Fruit fly (Drosophila melanogaster) whole organism, embryonic: ENCODE results near the gene Prp18.
A peak's percentile ranks its signal among the peaks of the same experiment; 100 is the strongest.

Source experiments
- Awh ChIP-seq: fragments of 200-800 bp; sonication (Bioruptor generic); IDR thresholded peaks from 2 replicates; pipeline ENCODE4, ENCODE4 v1.3.6; 2022; ENCODE audit warnings: missing biosample characterization, missing genetic modification characterization
- BEAF-32 ChIP-seq: fragments of 200-800 bp; sonication (Bioruptor generic); optimal IDR thresholded peaks from 3 replicates; lab custom pipeline; 2017; ENCODE audit warnings: missing biosample characterization, missing genetic modification characterization, mild to moderate bottlenecking, moderate library complexity, missing genetic modification reagents
- CG1024 ChIP-seq: fragments of 200-800 bp; sonication (Bioruptor generic); IDR thresholded peaks from 2 replicates; pipeline ENCODE4 v1.3.6; 2022; ENCODE audit warnings: missing biosample characterization, missing genetic modification characterization
- CG11398 ChIP-seq: fragments of 200-800 bp; sonication (Bioruptor generic); optimal IDR thresholded peaks from 2 replicates; lab custom pipeline; 2016; ENCODE audit warnings: missing biosample characterization, missing genetic modification characterization
- CG11696 ChIP-seq: fragments of 200-800 bp; sonication (Bioruptor generic); IDR thresholded peaks from 2 replicates; pipeline ENCODE4 v1.3.6; 2022; ENCODE audit warnings: missing biosample characterization, missing genetic modification characterization
- CG11723 ChIP-seq: fragments of 200-800 bp; sonication (Bioruptor generic); optimal IDR thresholded peaks from 2 replicates; lab custom pipeline; 2017; ENCODE audit warnings: missing biosample characterization, mild to moderate bottlenecking, missing genetic modification characterization
- CG14667 ChIP-seq: fragments of 200-800 bp; sonication (Bioruptor generic); IDR thresholded peaks from 2 replicates; pipeline ENCODE4 v1.3.6; 2022; ENCODE audit warnings: missing biosample characterization, missing genetic modification characterization
- CG16813 ChIP-seq: fragments of 200-800 bp; sonication (Bioruptor generic); IDR thresholded peaks from 3 replicates; pipeline ENCODE4 v1.3.6; 2022; ENCODE audit warnings: missing biosample characterization, missing genetic modification characterization; ENCODE audit not compliant: partially characterized antibody
- CG17802 ChIP-seq: fragments of 200-800 bp; sonication (Bioruptor generic); optimal IDR thresholded peaks from 2 replicates; lab custom pipeline; 2018; ENCODE audit warnings: missing biosample characterization, mild to moderate bottlenecking, missing genetic modification characterization, moderate library complexity
- CG30020 ChIP-seq: fragments of 200-800 bp; optimal IDR thresholded peaks from 2 replicates; lab custom pipeline; 2019; ENCODE audit warnings: missing biosample characterization, mild to moderate bottlenecking, missing genetic modification characterization, moderate library complexity
- CG30403 ChIP-seq: fragments of 200-800 bp; sonication (Bioruptor generic); optimal IDR thresholded peaks from 3 replicates; lab custom pipeline; 2016; ENCODE audit warnings: missing biosample characterization, missing genetic modification characterization
- CG5180 ChIP-seq: fragments of 200-800 bp; sonication (Bioruptor generic); optimal IDR thresholded peaks from 3 replicates; lab custom pipeline; 2017; ENCODE audit warnings: missing biosample characterization, missing genetic modification characterization, mild to moderate bottlenecking, moderate library complexity, missing genetic modification reagents
- CG6813 ChIP-seq: fragments of 200-800 bp; sonication (Bioruptor generic); optimal IDR thresholded peaks from 2 replicates; lab custom pipeline; 2017; ENCODE audit warnings: missing biosample characterization, missing genetic modification characterization, mild to moderate bottlenecking, moderate library complexity, missing genetic modification reagents
- CG7556 ChIP-seq: fragments of 200-800 bp; sonication (Bioruptor generic); optimal IDR thresholded peaks from 2 replicates; lab custom pipeline; 2017; ENCODE audit warnings: missing biosample characterization, mild to moderate bottlenecking, missing genetic modification characterization
- CG7839 ChIP-seq: fragments of 200-800 bp; sonication (Bioruptor generic); optimal IDR thresholded peaks from 3 replicates; lab custom pipeline; 2018; ENCODE audit warnings: missing biosample characterization, mild to moderate bottlenecking, missing genetic modification characterization, moderate library complexity
- CkIIα-i1 ChIP-seq: fragments of 200-800 bp; sonication (Bioruptor generic); IDR thresholded peaks from 2 replicates; pipeline ENCODE4 v1.3.6; 2022; ENCODE audit warnings: missing biosample characterization, missing genetic modification characterization
- D19A ChIP-seq: fragments of 200-800 bp; optimal IDR thresholded peaks from 3 replicates; lab custom pipeline; 2019; ENCODE audit warnings: missing biosample characterization, mild to moderate bottlenecking, missing genetic modification characterization, moderate library complexity
- Dbx ChIP-seq: fragments of 200-800 bp; sonication (Bioruptor generic); IDR thresholded peaks from 3 replicates; pipeline ENCODE4 v1.3.6; 2022; ENCODE audit warnings: missing biosample characterization, missing genetic modification characterization
- Deaf1 ChIP-seq: fragments of 200-800 bp; optimal IDR thresholded peaks from 3 replicates; lab custom pipeline; 2019; ENCODE audit warnings: missing biosample characterization, mild to moderate bottlenecking, missing genetic modification characterization, moderate library complexity
- Hr51 ChIP-seq, 2 experiments: fragments of 200-800 bp; sonication (Bioruptor generic); optimal IDR thresholded peaks; 2 replicates in 1 of 2; 3 replicates in 1 of 2; lab custom pipeline; 2016 to 2018; ENCODE audit warnings: missing biosample characterization in 2 of 2, missing genetic modification characterization in 2 of 2, mild to moderate bottlenecking in 1 of 2, moderate library complexity in 1 of 2
- Hsf ChIP-seq: fragments of 200-800 bp; sonication (Bioruptor generic); optimal IDR thresholded peaks from 3 replicates; lab custom pipeline; 2016; ENCODE audit warnings: missing biosample characterization, missing genetic modification characterization
- MTF-1 ChIP-seq: fragments of 200-800 bp; sonication (Bioruptor generic); optimal IDR thresholded peaks from 2 replicates; lab custom pipeline; 2018; ENCODE audit warnings: missing biosample characterization, mild to moderate bottlenecking, missing genetic modification characterization, borderline replicate concordance
- Meics ChIP-seq: fragments of 200-800 bp; sonication (Bioruptor generic); optimal IDR thresholded peaks from 2 replicates; lab custom pipeline; 2017; ENCODE audit warnings: missing biosample characterization, mild to moderate bottlenecking, missing genetic modification characterization
- Nf-YC ChIP-seq: fragments of 200-800 bp; optimal IDR thresholded peaks from 3 replicates; lab custom pipeline; 2019; ENCODE audit warnings: missing biosample characterization, mild to moderate bottlenecking, missing genetic modification characterization, moderate library complexity
- NfI ChIP-seq: fragments of 200-800 bp; sonication (Bioruptor generic); optimal IDR thresholded peaks from 3 replicates; lab custom pipeline; 2018; ENCODE audit warnings: missing biosample characterization, mild to moderate bottlenecking, missing genetic modification characterization, moderate library complexity
- Oli ChIP-seq: fragments of 200-800 bp; sonication (Bioruptor generic); optimal IDR thresholded peaks from 2 replicates; lab custom pipeline; 2018; ENCODE audit warnings: missing biosample characterization, mild to moderate bottlenecking, missing genetic modification characterization, moderate library complexity
- Poxn ChIP-seq: fragments of 200-800 bp; sonication (Bioruptor generic); IDR thresholded peaks from 2 replicates; pipeline ENCODE4 v1.3.6; 2022; ENCODE audit warnings: missing biosample characterization, missing genetic modification characterization
- Sry-δ ChIP-seq: fragments of 200-800 bp; sonication (Bioruptor generic); optimal IDR thresholded peaks from 2 replicates; lab custom pipeline; 2016; ENCODE audit warnings: missing biosample characterization, missing genetic modification characterization
- Taf1 ChIP-seq: fragments of 200-800 bp; sonication (Bioruptor generic); IDR thresholded peaks from 2 replicates; pipeline ENCODE4 v1.3.6; 2022; ENCODE audit warnings: missing biosample characterization, missing genetic modification characterization
- caup ChIP-seq: fragments of 200-800 bp; sonication (Bioruptor generic); optimal IDR thresholded peaks from 3 replicates; lab custom pipeline; 2017; ENCODE audit warnings: missing biosample characterization, mild to moderate bottlenecking, missing genetic modification characterization, moderate library complexity; ENCODE audit not compliant: severe bottlenecking
- chn ChIP-seq: fragments of 200-800 bp; sonication (Bioruptor generic); optimal IDR thresholded peaks from 2 replicates; lab custom pipeline; 2016; ENCODE audit warnings: missing biosample characterization, missing genetic modification characterization
- danr ChIP-seq: fragments of 200-800 bp; sonication (Bioruptor generic); IDR thresholded peaks from 2 replicates; pipeline ENCODE4 v1.3.6; 2022; ENCODE audit warnings: missing biosample characterization, missing genetic modification characterization
- dpn ChIP-seq, 2 experiments: fragments of 200-800 bp; sonication (Bioruptor generic); optimal IDR thresholded peaks; 3 replicates each; lab custom pipeline; 2016; ENCODE audit warnings: missing biosample characterization in 2 of 2, missing genetic modification characterization in 2 of 2
- dysf ChIP-seq: fragments of 200-800 bp; sonication (Bioruptor generic); IDR thresholded peaks from 3 replicates; pipeline ENCODE4 v1.3.6; 2022; ENCODE audit warnings: missing biosample characterization, missing genetic modification characterization
- fd3F ChIP-seq: fragments of 200-800 bp; sonication (Bioruptor generic); optimal IDR thresholded peaks from 2 replicates; lab custom pipeline; 2018; ENCODE audit warnings: missing biosample characterization, mild to moderate bottlenecking, missing genetic modification characterization, moderate library complexity
- fd64A ChIP-seq: fragments of 200-800 bp; sonication (Bioruptor generic); optimal IDR thresholded peaks from 3 replicates; lab custom pipeline; 2018; ENCODE audit warnings: missing biosample characterization, mild to moderate bottlenecking, missing genetic modification characterization
- fd96Cb ChIP-seq: fragments of 200-800 bp; sonication (Bioruptor generic); optimal IDR thresholded peaks from 2 replicates; lab custom pipeline; 2018; ENCODE audit warnings: missing biosample characterization, mild to moderate bottlenecking, missing genetic modification characterization, moderate library complexity
- ftz-f1 ChIP-seq: fragments of 200-800 bp; sonication (Bioruptor generic); optimal IDR thresholded peaks from 2 replicates; lab custom pipeline; 2016; ENCODE audit warnings: missing biosample characterization, missing genetic modification characterization
- grn ChIP-seq: fragments of 200-800 bp; sonication (Bioruptor generic); optimal IDR thresholded peaks from 3 replicates; lab custom pipeline; 2017; ENCODE audit warnings: missing biosample characterization, missing genetic modification characterization
- gro ChIP-seq: fragments of 200-800 bp; sonication (Bioruptor generic); optimal IDR thresholded peaks from 2 replicates; lab custom pipeline; 2016; ENCODE audit warnings: missing biosample characterization, missing genetic modification characterization
- insv ChIP-seq, 2 experiments: fragments of 200-800 bp; sonication (Bioruptor generic); optimal IDR thresholded peaks; 3 replicates each; lab custom pipeline; 2016 to 2018; ENCODE audit warnings: missing biosample characterization in 2 of 2, missing genetic modification characterization in 2 of 2
- ken ChIP-seq: fragments of 200-800 bp; sonication (Bioruptor generic); IDR thresholded peaks from 3 replicates; pipeline ENCODE4 v1.3.6; 2022; ENCODE audit warnings: missing biosample characterization, missing genetic modification characterization
- peb ChIP-seq: fragments of 200-800 bp; sonication (Bioruptor generic); IDR thresholded peaks from 2 replicates; pipeline ENCODE4 v1.3.6; 2022; ENCODE audit warnings: missing biosample characterization, missing genetic modification characterization
- pnt ChIP-seq: fragments of 200-800 bp; sonication (Bioruptor generic); optimal IDR thresholded peaks from 3 replicates; lab custom pipeline; 2016; ENCODE audit warnings: missing biosample characterization, missing genetic modification characterization
- ro ChIP-seq: fragments of 200-800 bp; sonication (Bioruptor generic); IDR thresholded peaks from 2 replicates; pipeline ENCODE4 v1.3.6; 2022; ENCODE audit warnings: missing biosample characterization, missing genetic modification characterization
- run ChIP-seq: fragments of 200-800 bp; sonication (Bioruptor generic); optimal IDR thresholded peaks from 3 replicates; lab custom pipeline; 2018; ENCODE audit warnings: missing biosample characterization, mild to moderate bottlenecking, missing genetic modification characterization
- slou ChIP-seq: fragments of 200-800 bp; sonication (Bioruptor generic); optimal IDR thresholded peaks from 3 replicates; lab custom pipeline; 2016; ENCODE audit warnings: missing biosample characterization, missing genetic modification characterization
- stc ChIP-seq: fragments of 200-800 bp; sonication (Bioruptor generic); IDR thresholded peaks from 2 replicates; pipeline ENCODE4 v1.3.6; 2022; ENCODE audit warnings: missing biosample characterization, missing genetic modification characterization
- stwl ChIP-seq: fragments of 200-800 bp; sonication (Bioruptor generic); optimal IDR thresholded peaks from 3 replicates; lab custom pipeline; 2018; ENCODE audit warnings: missing biosample characterization, mild to moderate bottlenecking, missing genetic modification characterization, moderate library complexity
- tll ChIP-seq, 2 experiments: fragments of 200-800 bp in 1 of 2; fragments of >200 bp in 1 of 2; sonication (Bioruptor generic) in 1 of 2; optimal IDR thresholded peaks; 2 replicates each; lab custom pipeline; 2017 to 2019; ENCODE audit warnings: missing biosample characterization in 2 of 2, missing genetic modification characterization in 2 of 2, mild to moderate bottlenecking in 1 of 2, moderate library complexity in 1 of 2
- trem ChIP-seq: fragments of 200-800 bp; optimal IDR thresholded peaks from 3 replicates; lab custom pipeline; 2019; ENCODE audit warnings: missing biosample characterization, mild to moderate bottlenecking, missing genetic modification characterization, moderate library complexity

Gene Prp18

dm6 chr3R:19010923-19011322 is 20.1 kb downstream of the Prp18 start (continued):
- peak; percentile 45 for TF ChIP-seq caup (GFP tag; lab: Kevin White, UChicago)
- no peak for TF ChIP-seq run (tag; lab: Kevin White, UChicago)
- peak; percentile 1 for TF ChIP-seq grn (GFP tag; lab: Kevin White, UChicago)
- no peak for TF ChIP-seq insv (GFP tag; optimal IDR thresholded peaks at IDR 0.05; lab: Kevin White, UChicago)
- TF ChIP-seq dpn (GFP tag; optimal IDR thresholded peaks at IDR 0.05; lab: Kevin White, UChicago): no peak
- TF ChIP-seq stwl (tag; lab: Kevin White, UChicago): no peak
- no peak for TF ChIP-seq CG11398 (GFP tag; lab: Kevin White, UChicago)
- TF ChIP-seq ftz-f1 (GFP tag; lab: Kevin White, UChicago): no peak
- TF ChIP-seq CkIIα-i1 (GFP tag; lab: Robert Waterston, UW): no peak
- TF ChIP-seq Poxn: no peak
- no peak for TF ChIP-seq fd96Cb (tag; lab: Kevin White, UChicago)
- no peak for TF ChIP-seq BEAF-32
- TF ChIP-seq NfI (GFP tag; lab: Kevin White, UChicago): no peak
- peak; percentile 13 for TF ChIP-seq slou (GFP tag; lab: Kevin White, UChicago)
- no peak for TF ChIP-seq trem (tag; lab: Kevin White, UChicago)
- no peak for TF ChIP-seq Awh (GFP tag; lab: Robert Waterston, UW)
- peak; percentile 25 for TF ChIP-seq CG6813 (GFP tag; lab: Kevin White, UChicago)
- TF ChIP-seq Hr51 (GFP tag; optimal IDR thresholded peaks at IDR 0.05; lab: Kevin White, UChicago): no peak
- no peak for TF ChIP-seq MTF-1 (GFP tag; lab: Kevin White, UChicago)
- TF ChIP-seq danr (GFP tag; lab: Robert Waterston, UW): no peak
- peak; percentile 39 for TF ChIP-seq Meics (GFP tag; lab: Kevin White, UChicago)
- peak in 1 of 2 experiments; percentile 36 for TF ChIP-seq tll (GFP tag; optimal IDR thresholded peaks at IDR 0.05; lab: Kevin White, UChicago)
- TF ChIP-seq pnt (GFP tag; lab: Kevin White, UChicago): no peak
- TF ChIP-seq CG1024 (GFP tag; lab: Robert Waterston, UW): no peak
- TF ChIP-seq Nf-YC (tag; lab: Kevin White, UChicago): no peak
- no peak for TF ChIP-seq stc
- TF ChIP-seq CG5180 (GFP tag; lab: Kevin White, UChicago): no peak
- TF ChIP-seq CG7556: no peak
- no peak for TF ChIP-seq Dbx (GFP tag; lab: Robert Waterston, UW)
- TF ChIP-seq CG11696 (GFP tag; lab: Robert Waterston, UW): no peak
- TF ChIP-seq Sry-δ: no peak
- no peak for TF ChIP-seq chn
- no peak for TF ChIP-seq CG30403 (GFP tag; lab: Kevin White, UChicago)
- no peak for TF ChIP-seq CG17802
- TF ChIP-seq Hsf (GFP tag; lab: Kevin White, UChicago): no peak
- no peak for TF ChIP-seq CG14667
- TF ChIP-seq ro (GFP tag; lab: Robert Waterston, UW): no peak
- TF ChIP-seq ken (GFP tag; lab: Robert Waterston, UW): no peak
- no peak for TF ChIP-seq CG11723 (GFP tag; lab: Kevin White, UChicago)
- peak; percentile 38; the same call in 2 of the 3 replicates for TF ChIP-seq dysf (GFP tag; lab: Robert Waterston, UW)
- TF ChIP-seq CG7839 (tag; lab: Kevin White, UChicago): peak; percentile 53
- peak; percentile 26; the same call in 1 of the 2 replicates for TF ChIP-seq peb (GFP tag; lab: Robert Waterston, UW)
- TF ChIP-seq CG16813: no peak
- TF ChIP-seq Oli (tag; lab: Kevin White, UChicago): no peak
- peak; percentile 60 for TF ChIP-seq fd3F (GFP tag; lab: Kevin White, UChicago)
- TF ChIP-seq fd64A (GFP tag; lab: Kevin White, UChicago): no peak
- no peak for TF ChIP-seq Taf1
- no peak for TF ChIP-seq CG30020 (tag; lab: Kevin White, UChicago)
- no peak for TF ChIP-seq D19A
- TF ChIP-seq gro (GFP tag; lab: Kevin White, UChicago): no peak
- TF ChIP-seq Deaf1 (tag; lab: Kevin White, UChicago): no peak
